Worm (Caenorhabditis elegans) whole organism, late embryonic: ENCODE measurements around the gene his-18.
"Not testable (repeated sequence)": the region's sequence is repeated elsewhere in the genome, so short reads cannot be mapped to it uniquely, and the experiment has no call there.

ENCODE experiments used
- F13H6.1 ChIP-seq: sonication (generic microtip); optimal IDR thresholded peaks from 2 replicates; lab custom pipeline; 2016; ENCODE audit warnings: missing genetic modification characterization, missing compliant biosample characterization
- K02D7.2 ChIP-seq: sonication (generic microtip); optimal IDR thresholded peaks from 2 replicates; lab custom pipeline; 2017; ENCODE audit warnings: mild to moderate bottlenecking, missing genetic modification characterization, missing compliant biosample characterization
- K09A11.1 ChIP-seq: sonication (generic microtip); optimal IDR thresholded peaks from 2 replicates; lab custom pipeline; 2017; ENCODE audit warnings: antibody characterized with exemption, mild to moderate bottlenecking, missing genetic modification characterization, missing compliant biosample characterization; ENCODE audit not compliant: insufficient read depth
- Y22D7AL.16 ChIP-seq: sonication (generic microtip); optimal IDR thresholded peaks from 2 replicates; lab custom pipeline; 2016; ENCODE audit warnings: missing genetic modification characterization, missing compliant biosample characterization
- ceh-18 ChIP-seq: sonication (generic microtip); optimal IDR thresholded peaks from 2 replicates; lab custom pipeline; 2016; ENCODE audit warnings: missing genetic modification characterization, missing compliant biosample characterization
- ceh-22 ChIP-seq: sonication (generic microtip); optimal IDR thresholded peaks from 2 replicates; lab custom pipeline; 2017; ENCODE audit warnings: missing biosample characterization, missing genetic modification characterization
- ceh-30 ChIP-seq: fragments of 150-350 bp; optimal IDR thresholded peaks from 2 replicates; lab custom pipeline; 2014; ENCODE audit warnings: missing biosample characterization, missing genetic modification characterization
- ceh-34 ChIP-seq: sonication (generic microtip); optimal IDR thresholded peaks from 2 replicates; lab custom pipeline; 2016; ENCODE audit warnings: mild to moderate bottlenecking, missing genetic modification characterization, missing compliant biosample characterization
- ceh-45 ChIP-seq: fragments of 200-800 bp; sonication (Bioruptor generic); IDR thresholded peaks from 2 replicates; pipeline ENCODE4 v1.3.6; 2022; ENCODE audit warnings: missing genetic modification reagents, missing genetic modification characterization, missing compliant biosample characterization
- che-1 ChIP-seq: sonication (generic microtip); optimal IDR thresholded peaks from 2 replicates; lab custom pipeline; 2016; ENCODE audit warnings: mild to moderate bottlenecking, missing genetic modification characterization, missing compliant biosample characterization
- elt-2 ChIP-seq: sonication (generic microtip); optimal IDR thresholded peaks from 2 replicates; lab custom pipeline; 2016; ENCODE audit warnings: missing genetic modification reagents, missing genetic modification characterization, missing compliant biosample characterization
- elt-4 ChIP-seq: sonication (generic microtip); optimal IDR thresholded peaks from 2 replicates; lab custom pipeline; 2016; ENCODE audit warnings: missing genetic modification characterization, missing compliant biosample characterization
- eyg-1 ChIP-seq: sonication (generic microtip); optimal IDR thresholded peaks from 2 replicates; lab custom pipeline; 2016; ENCODE audit warnings: missing genotype, missing genetic modification characterization, missing compliant biosample characterization
- hlh-15 ChIP-seq: sonication (generic microtip); optimal IDR thresholded peaks from 2 replicates; lab custom pipeline; 2016; ENCODE audit warnings: missing genetic modification characterization, missing compliant biosample characterization
- lin-11 ChIP-seq: fragments of 200-800 bp; sonication (Bioruptor generic); optimal IDR thresholded peaks from 2 replicates; lab custom pipeline; 2018; ENCODE audit warnings: mild to moderate bottlenecking, missing genetic modification characterization, missing compliant biosample characterization
- madf-2 ChIP-seq: sonication (generic microtip); optimal IDR thresholded peaks from 2 replicates; lab custom pipeline; 2017; ENCODE audit warnings: missing genetic modification characterization, missing compliant biosample characterization
- nfya-1 ChIP-seq: sonication (generic microtip); optimal IDR thresholded peaks from 2 replicates; lab custom pipeline; 2017; ENCODE audit warnings: missing genetic modification characterization, mild to moderate bottlenecking, missing compliant biosample characterization, antibody characterized with exemption, moderate library complexity
- npax-4 ChIP-seq: sonication (generic microtip); optimal IDR thresholded peaks from 2 replicates; lab custom pipeline; 2016; ENCODE audit warnings: missing genetic modification characterization, missing compliant biosample characterization
- pag-3 ChIP-seq: sonication (generic microtip); optimal IDR thresholded peaks from 2 replicates; lab custom pipeline; 2016; ENCODE audit warnings: missing compliant biosample characterization, missing genetic modification characterization, borderline replicate concordance
- pat-9 ChIP-seq: fragments of 200-800 bp; sonication (Bioruptor generic); optimal IDR thresholded peaks from 2 replicates; lab custom pipeline; 2018; ENCODE audit warnings: mild to moderate bottlenecking, missing genetic modification characterization, moderate library complexity, missing compliant biosample characterization
- pax-1 ChIP-seq: fragments of 150-350 bp; optimal IDR thresholded peaks from 2 replicates; lab custom pipeline; 2014; ENCODE audit warnings: missing biosample characterization, missing genetic modification characterization
- pha-4 ChIP-seq: fragments of 150-350 bp; optimal IDR thresholded peaks from 2 replicates; lab custom pipeline; 2018; ENCODE audit warnings: missing biosample characterization, missing genetic modification reagents, missing genetic modification characterization
- pqm-1 ChIP-seq: sonication (generic microtip); optimal IDR thresholded peaks from 2 replicates; lab custom pipeline; 2016; ENCODE audit warnings: missing genetic modification characterization, missing compliant biosample characterization
- ref-2 ChIP-seq: sonication (generic microtip); optimal IDR thresholded peaks from 2 replicates; lab custom pipeline; 2016; ENCODE audit warnings: missing genetic modification characterization, missing compliant biosample characterization
- sox-4 ChIP-seq: sonication (generic microtip); optimal IDR thresholded peaks from 2 replicates; lab custom pipeline; 2017; ENCODE audit warnings: mild to moderate bottlenecking, missing genetic modification characterization, inconsistent platforms, missing compliant biosample characterization
- syd-9 ChIP-seq: sonication (generic microtip); optimal IDR thresholded peaks from 2 replicates; lab custom pipeline; 2016; ENCODE audit warnings: mild to moderate bottlenecking, missing genetic modification characterization, moderate library complexity, missing compliant biosample characterization
- tbx-2 ChIP-seq: sonication (generic microtip); optimal IDR thresholded peaks from 2 replicates; lab custom pipeline; 2016; ENCODE audit warnings: missing genetic modification characterization, missing compliant biosample characterization
- tbx-7 ChIP-seq: sonication (generic microtip); optimal IDR thresholded peaks from 2 replicates; lab custom pipeline; 2016; ENCODE audit warnings: missing genotype, missing genetic modification characterization, missing compliant biosample characterization

his-18 gene

DNA sequence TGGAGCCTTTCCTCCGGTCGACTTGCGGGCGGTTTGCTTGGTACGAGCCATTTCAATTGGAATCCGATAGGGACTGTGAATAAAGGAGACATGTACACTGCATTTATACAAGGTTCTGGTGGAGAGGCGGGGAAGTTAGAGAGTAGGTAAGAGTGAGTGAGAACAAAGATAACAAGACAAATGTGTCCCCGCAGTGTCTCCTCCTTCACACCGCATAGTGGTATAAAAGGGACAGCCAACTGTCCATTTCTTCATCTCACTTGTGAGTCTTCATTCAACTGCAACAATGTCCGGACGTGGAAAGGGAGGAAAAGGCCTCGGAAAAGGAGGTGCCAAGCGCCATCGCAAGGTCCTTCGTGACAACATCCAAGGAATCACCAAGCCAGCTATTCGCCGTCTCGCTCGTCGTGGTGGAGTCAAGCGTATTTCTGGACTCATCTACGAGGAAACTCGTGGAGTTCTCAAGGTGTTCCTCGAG lies at the start of gene his-18, which contains the start of gene his-17:
Gene his-18, plus strand, starts transcription at position 287 of the 478 bp plus-strand sequence.
Gene his-17, minus strand, starts transcription at position 51 of the 478 bp plus-strand sequence.
- TF ChIP-seq ceh-45 (GFP tag; lab: Robert Waterston, UW): peak; percentile 49; the same call in 1 of the 2 replicates

DNA sequence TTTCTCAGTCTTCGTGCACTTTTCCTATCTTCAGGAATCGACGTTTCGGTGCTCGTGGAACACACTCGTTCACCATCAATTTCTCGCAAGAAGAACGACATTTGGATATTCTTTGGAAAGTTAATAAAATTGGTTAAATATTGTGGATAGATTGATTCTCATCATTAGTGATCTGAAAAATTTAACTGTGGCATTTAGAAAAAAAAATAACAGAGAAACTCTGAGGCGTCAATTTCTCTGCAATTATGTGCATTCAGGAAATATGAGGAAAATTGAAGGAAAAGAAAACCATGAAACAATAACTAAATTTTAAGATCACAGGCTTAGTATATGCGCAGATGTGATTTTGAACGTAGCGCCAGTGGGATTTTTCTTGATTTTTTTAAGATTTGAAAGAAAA lies 36.1 kb upstream of the his-18 start, which contains the start of gene F07B7.12:
Gene F07B7.12, minus strand, starts transcription at position 101 of the 400 bp plus-strand sequence.
- not testable (repeated sequence) for TF ChIP-seq pat-9; tbx-7 (tag; lab: Kevin White, UChicago); pax-1 (tag; lab: Kevin White, UChicago)

DNA sequence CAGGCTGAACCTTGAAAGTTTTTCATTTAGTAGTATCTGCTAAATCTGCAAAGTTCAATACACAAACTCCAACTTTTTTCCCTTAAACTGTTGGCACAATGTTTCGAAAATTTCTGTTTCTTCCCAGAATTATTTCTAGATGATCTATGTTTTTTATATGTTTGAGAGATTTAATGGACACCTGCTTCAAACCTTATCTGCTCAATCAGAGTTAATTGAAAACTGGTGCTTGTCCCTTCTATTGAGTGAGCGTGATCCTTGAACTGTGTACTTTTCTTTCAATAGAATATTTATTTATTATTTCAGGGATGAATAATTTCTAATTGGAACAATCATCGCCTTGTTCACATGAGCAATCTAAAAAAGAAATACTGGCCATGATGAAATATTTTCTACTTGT lies 728 bp downstream of the his-18 start, which contains the start of gene frpr-13:
Gene frpr-13, plus strand, starts transcription at position 301 of the 400 bp plus-strand sequence.
- TF ChIP-seq pat-9 (no peak), K02D7.2 (no peak), ceh-22 (no peak)

DNA sequence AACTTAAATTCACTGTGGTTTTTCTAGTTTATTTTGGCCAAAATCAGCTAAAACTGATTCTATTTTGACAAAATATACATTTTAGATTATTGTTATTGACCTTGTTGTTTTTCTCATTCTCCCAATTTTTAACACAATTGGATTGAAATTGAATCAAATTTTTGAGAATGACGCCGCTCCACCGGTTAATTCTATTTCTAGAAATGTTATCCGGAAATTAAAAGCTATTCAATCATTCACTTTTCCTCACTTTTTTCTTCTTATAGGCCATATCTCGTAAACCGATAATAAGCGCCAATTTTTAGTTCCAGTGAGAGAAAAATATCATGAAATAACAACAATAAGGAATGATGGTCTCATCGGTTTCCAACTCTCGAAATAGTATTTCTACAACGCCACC lies 4.7 kb downstream of the his-18 start, which contains the start of gene frpr-12:
Gene frpr-12, plus strand, starts transcription at position 301 of the 400 bp plus-strand sequence.
- TF ChIP-seq ceh-22 (no peak), ceh-45 (GFP tag; lab: Robert Waterston, UW) (no peak), che-1 (tag; lab: Kevin White, UChicago) (no peak), F13H6.1 (tag; lab: Kevin White, UChicago) (no peak), K02D7.2 (no peak)
- TF ChIP-seq, all 69 proteins: peak for 0

DNA sequence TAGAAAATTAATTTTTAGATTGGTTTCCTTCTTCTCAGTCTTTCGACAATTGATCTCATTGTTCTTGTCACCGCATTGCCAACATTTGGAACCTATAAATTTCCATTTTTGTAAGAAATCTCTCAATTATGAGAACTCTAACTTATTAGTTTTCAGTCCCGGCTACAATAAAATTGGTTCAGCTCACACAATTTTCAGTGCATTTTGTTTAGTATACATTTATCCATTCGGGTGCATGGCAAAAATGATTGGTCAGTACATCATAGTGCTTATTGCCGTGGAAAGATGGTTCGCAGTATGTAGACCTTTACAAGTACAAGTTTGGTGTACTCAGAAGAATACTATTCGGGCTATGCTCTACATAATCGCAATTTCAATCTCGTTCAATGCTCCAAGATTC lies 5.9 kb downstream of the his-18 start:
- TF ChIP-seq pag-3 (tag; lab: Kevin White, UChicago): no peak

DNA sequence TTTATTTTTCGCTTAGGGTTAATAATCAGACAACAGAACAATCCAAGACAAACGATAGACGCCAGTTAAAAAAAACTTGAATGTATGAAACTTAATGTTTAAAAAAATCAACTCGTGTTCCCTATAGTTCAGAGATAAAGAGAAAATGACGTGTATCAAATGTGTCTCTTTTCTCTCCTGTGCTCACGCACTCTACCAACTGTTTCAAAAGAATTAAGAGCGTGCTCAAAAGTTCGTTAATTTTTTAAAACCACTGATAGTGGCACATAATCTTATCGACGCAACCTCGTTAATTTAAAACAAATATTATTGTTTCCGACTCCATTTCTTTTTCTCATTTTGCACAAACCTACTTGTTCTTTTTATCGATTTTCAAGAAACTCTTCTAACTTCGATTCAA lies 7.6 kb downstream of the his-18 start:
- TF ChIP-seq ceh-30: no peak
- no peak for TF ChIP-seq elt-2
- no peak for TF ChIP-seq npax-4 (tag; lab: Kevin White, UChicago)
- no peak for TF ChIP-seq ref-2 (tag; lab: Kevin White, UChicago)
- no peak for TF ChIP-seq pqm-1 (tag; lab: Kevin White, UChicago)
- TF ChIP-seq tbx-2: no peak
- TF ChIP-seq syd-9: no peak
- TF ChIP-seq K09A11.1 (tag; lab: Kevin White, UChicago): no peak
- no peak for TF ChIP-seq nfya-1 (tag; lab: Kevin White, UChicago)
- TF ChIP-seq ceh-45 (GFP tag; lab: Robert Waterston, UW): no peak
- TF ChIP-seq sox-4 (tag; lab: Kevin White, UChicago): no peak

DNA sequence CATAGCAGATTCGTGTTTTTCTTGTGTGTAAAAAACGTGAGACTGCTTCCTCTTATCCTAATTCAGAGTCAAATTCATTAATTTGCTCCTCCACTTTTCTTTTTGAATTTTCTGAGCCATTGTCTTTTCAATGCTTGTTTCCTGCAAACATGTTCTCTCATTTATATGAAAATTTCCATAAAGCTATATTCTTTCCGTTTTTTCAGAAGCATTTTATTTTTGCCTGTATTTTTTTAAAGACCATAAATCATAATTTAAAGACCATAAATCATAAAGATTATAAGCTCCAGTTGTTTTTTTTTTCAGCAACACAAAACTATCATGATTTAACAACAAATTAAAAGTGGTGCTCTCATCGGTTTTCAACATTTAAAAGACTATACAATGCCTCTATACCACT lies 8.9 kb downstream of the his-18 start, which contains the start of gene frpr-11:
Gene frpr-11, plus strand, starts transcription at position 301 of the 400 bp plus-strand sequence.
- no peak for TF ChIP-seq ceh-18
- no peak for TF ChIP-seq madf-2
- no peak for TF ChIP-seq eyg-1 (tag; lab: Kevin White, UChicago)
- no peak for TF ChIP-seq hlh-15
- no peak for TF ChIP-seq pha-4 (tag; lab: Kevin White, UChicago)
- TF ChIP-seq elt-4: no peak
- TF ChIP-seq lin-11 (tag; lab: Kevin White, UChicago): no peak
- no peak for TF ChIP-seq pag-3 (tag; lab: Kevin White, UChicago)
- no peak for TF ChIP-seq npax-4 (tag; lab: Kevin White, UChicago)
- TF ChIP-seq Y22D7AL.16: no peak
- no peak for TF ChIP-seq F13H6.1 (tag; lab: Kevin White, UChicago)
- TF ChIP-seq ceh-34: no peak
- no peak for TF ChIP-seq che-1 (tag; lab: Kevin White, UChicago)
- TF ChIP-seq ceh-45 (GFP tag; lab: Robert Waterston, UW): no peak
